Worm (Caenorhabditis elegans) whole organism, L4 larva: Measurements from ENCODE around the gene Y43C5B.3.

Experiments
- F10B5.3 ChIP-seq: sonication (generic microtip); optimal IDR thresholded peaks from 2 replicates; lab custom pipeline; 2016; ENCODE audit warnings: mild to moderate bottlenecking, missing genetic modification characterization, missing compliant biosample characterization
- T20F7.1 ChIP-seq: fragments of 200-800 bp; sonication (Bioruptor generic); optimal IDR thresholded peaks from 2 replicates; lab custom pipeline; 2018; ENCODE audit warnings: mild to moderate bottlenecking, missing genetic modification characterization, missing compliant biosample characterization
- Y5F2A.4 ChIP-seq: fragments of 200-800 bp; sonication (Bioruptor generic); optimal IDR thresholded peaks from 2 replicates; lab custom pipeline; 2018; ENCODE audit warnings: mild to moderate bottlenecking, missing genetic modification characterization, missing compliant biosample characterization
- ZK546.5 ChIP-seq, 2 experiments: sonication (generic microtip); optimal IDR thresholded peaks; 2 replicates each; lab custom pipeline; 2017; ENCODE audit warnings: missing biosample characterization in 2 of 2, missing genetic modification characterization in 2 of 2
- aha-1 ChIP-seq: fragments of 150-350 bp; peaks from one replicate; lab custom pipeline; 2014; ENCODE audit warnings: missing biosample characterization, missing genetic modification characterization
- aly-2 ChIP-seq: sonication (generic microtip); optimal IDR thresholded peaks from 2 replicates; lab custom pipeline; 2018; ENCODE audit warnings: missing biosample characterization, missing genetic modification characterization
- ceh-20 ChIP-seq: fragments of 200-800 bp; sonication (Bioruptor generic); IDR thresholded peaks from 2 replicates; pipeline ENCODE4 v1.3.6; 2022; ENCODE audit warnings: missing genetic modification reagents, missing genetic modification characterization, missing compliant biosample characterization
- ceh-32 ChIP-seq: sonication (generic microtip); optimal IDR thresholded peaks from 2 replicates; lab custom pipeline; 2016; ENCODE audit warnings: mild to moderate bottlenecking, missing genetic modification characterization, missing compliant biosample characterization; ENCODE audit not compliant: poor library complexity
- ceh-62 ChIP-seq: sonication (generic microtip); optimal IDR thresholded peaks from 2 replicates; lab custom pipeline; 2017; ENCODE audit warnings: missing biosample characterization, missing genetic modification characterization
- ces-1 ChIP-seq: fragments of 150-350 bp; sonication (generic microtip); optimal IDR thresholded peaks from 4 replicates; lab custom pipeline; 2014; ENCODE audit warnings: missing biosample characterization, missing genetic modification reagents, missing genetic modification characterization
- ctbp-1 ChIP-seq: fragments of 200-800 bp; sonication (Bioruptor generic); IDR thresholded peaks from 2 replicates; pipeline ENCODE4 v1.3.6; 2022; ENCODE audit warnings: missing genetic modification reagents, missing genetic modification characterization, missing compliant biosample characterization
- dmd-6 ChIP-seq: fragments of 200-800 bp; sonication (Bioruptor generic); IDR thresholded peaks from 2 replicates; pipeline ENCODE4 v1.3.6; 2022; ENCODE audit warnings: missing genetic modification reagents, missing genetic modification characterization, missing compliant biosample characterization
- dmd-8 ChIP-seq: fragments of 200-800 bp; sonication (Bioruptor generic); IDR thresholded peaks from 2 replicates; pipeline ENCODE4 v1.3.6; 2022; ENCODE audit warnings: missing genetic modification characterization, missing compliant biosample characterization
- dmd-9 ChIP-seq: fragments of 200-800 bp; sonication (Bioruptor generic); IDR thresholded peaks from 2 replicates; pipeline ENCODE4 v1.3.6; 2022; ENCODE audit warnings: missing genetic modification reagents, missing genetic modification characterization, missing compliant biosample characterization
- duxl-1 ChIP-seq: sonication (generic microtip); optimal IDR thresholded peaks from 2 replicates; lab custom pipeline; 2016; ENCODE audit warnings: mild to moderate bottlenecking, missing genetic modification characterization, moderate library complexity, missing compliant biosample characterization; ENCODE audit not compliant: poor library complexity
- dve-1 ChIP-seq: sonication (generic microtip); optimal IDR thresholded peaks from 2 replicates; lab custom pipeline; 2017; ENCODE audit warnings: antibody characterized with exemption, mild to moderate bottlenecking, missing genetic modification characterization, missing compliant biosample characterization; ENCODE audit not compliant: insufficient read depth
- fkh-10 ChIP-seq: fragments of 150-350 bp; optimal IDR thresholded peaks from 2 replicates; lab custom pipeline; 2014; ENCODE audit warnings: missing biosample characterization, missing genetic modification reagents, missing genetic modification characterization
- fos-1 ChIP-seq: fragments of 150-350 bp; optimal IDR thresholded peaks from 2 replicates; lab custom pipeline; 2014; ENCODE audit warnings: missing biosample characterization, missing genetic modification characterization
- gei-8 ChIP-seq: fragments of 200-800 bp; sonication (Bioruptor generic); optimal IDR thresholded peaks from 2 replicates; lab custom pipeline; 2018; ENCODE audit warnings: mild to moderate bottlenecking, missing genetic modification characterization, missing compliant biosample characterization
- hif-1 ChIP-seq, 2 experiments: sonication (generic microtip); optimal IDR thresholded peaks; 2 replicates each; lab custom pipeline; 2016 to 2017; ENCODE audit warnings: missing compliant biosample characterization in 2 of 2, missing genetic modification characterization in 2 of 2, missing genetic modification reagents in 2 of 2, missing genotype in 2 of 2, mild to moderate bottlenecking in 1 of 2
- hlh-11 ChIP-seq: fragments of 200-800 bp; sonication (Bioruptor generic); optimal IDR thresholded peaks from 2 replicates; lab custom pipeline; 2018; ENCODE audit warnings: mild to moderate bottlenecking, missing genetic modification characterization, missing compliant biosample characterization
- hmg-1.1 ChIP-seq: fragments of 200-800 bp; sonication (Bioruptor generic); IDR thresholded peaks from 2 replicates; pipeline ENCODE4 v1.3.6; 2022; ENCODE audit warnings: missing genetic modification reagents, missing genetic modification characterization, missing compliant biosample characterization
- jun-1 ChIP-seq: fragments of 150-350 bp; optimal IDR thresholded peaks from 2 replicates; lab custom pipeline; 2014; ENCODE audit warnings: missing biosample characterization, missing genetic modification reagents, missing genetic modification characterization
- lin-38 ChIP-seq: fragments of 200-800 bp; sonication (Bioruptor generic); IDR thresholded peaks from 2 replicates; pipeline ENCODE4 v1.3.6; 2022; ENCODE audit warnings: missing genetic modification reagents, missing genetic modification characterization, missing compliant biosample characterization
- mdt-29 ChIP-seq: fragments of 200-800 bp; sonication (Bioruptor generic); IDR thresholded peaks from 2 replicates; pipeline ENCODE4 v1.3.6; 2022; ENCODE audit warnings: missing genetic modification reagents, missing genetic modification characterization, missing compliant biosample characterization
- mes-2 ChIP-seq: sonication (generic microtip); optimal IDR thresholded peaks from 2 replicates; lab custom pipeline; 2016; ENCODE audit warnings: missing genotype, mild to moderate bottlenecking, missing genetic modification characterization, missing compliant biosample characterization; ENCODE audit not compliant: poor library complexity, severe bottlenecking
- mxl-2 ChIP-seq: fragments of 200-800 bp; sonication (Bioruptor generic); conservative IDR thresholded peaks from 2 replicates; pipeline ENCODE4 v1.3.6; 2022; ENCODE audit warnings: missing genetic modification reagents, missing genetic modification characterization, missing compliant biosample characterization
- mxl-3 ChIP-seq: fragments of 200-800 bp; sonication (Bioruptor generic); optimal IDR thresholded peaks from 2 replicates; lab custom pipeline; 2018; ENCODE audit warnings: mild to moderate bottlenecking, missing genetic modification characterization, missing compliant biosample characterization
- nhr-102 ChIP-seq: sonication (generic microtip); optimal IDR thresholded peaks from 2 replicates; lab custom pipeline; 2016; ENCODE audit warnings: mild to moderate bottlenecking, missing genetic modification characterization, moderate library complexity, missing compliant biosample characterization
- nhr-28 ChIP-seq: fragments of 150-350 bp; optimal IDR thresholded peaks from 2 replicates; lab custom pipeline; 2014; ENCODE audit warnings: missing biosample characterization, missing genetic modification characterization
- nhr-48 ChIP-seq: sonication (generic microtip); optimal IDR thresholded peaks from 2 replicates; lab custom pipeline; 2016; ENCODE audit warnings: mild to moderate bottlenecking, missing genetic modification characterization, missing compliant biosample characterization
- nhr-76 ChIP-seq: fragments of 150-350 bp; optimal IDR thresholded peaks from 2 replicates; lab custom pipeline; 2014; ENCODE audit warnings: missing biosample characterization, missing genetic modification characterization
- pha-4 ChIP-seq, 2 experiments: fragments of 150-350 bp in 1 of 2; fragments of 200-800 bp in 1 of 2; sonication (Bioruptor generic) in 1 of 2; IDR thresholded peaks in 1 of 2; optimal IDR thresholded peaks in 1 of 2; 2 replicates each; pipeline versions ENCODE4 v1.3.6 to Lab custom; 2014 to 2022; ENCODE audit warnings: missing genetic modification characterization in 2 of 2, missing genetic modification reagents in 2 of 2, missing biosample characterization in 1 of 2, missing compliant biosample characterization in 1 of 2
- spr-1 ChIP-seq: sonication (generic microtip); optimal IDR thresholded peaks from 2 replicates; lab custom pipeline; 2016; ENCODE audit warnings: mild to moderate bottlenecking, missing genetic modification characterization, missing compliant biosample characterization
- spr-3 ChIP-seq: fragments of 200-800 bp; sonication (Bioruptor generic); optimal IDR thresholded peaks from 2 replicates; lab custom pipeline; 2018; ENCODE audit warnings: mild to moderate bottlenecking, missing genetic modification characterization, missing compliant biosample characterization
- tag-97 ChIP-seq: fragments of 200-800 bp; sonication (Bioruptor generic); IDR thresholded peaks from 2 replicates; pipeline ENCODE4 v1.3.6; 2022; ENCODE audit warnings: missing genetic modification characterization, missing compliant biosample characterization
- unc-62 ChIP-seq, 3 experiments: fragments of 150-350 bp in 1 of 3; sonication (generic microtip); optimal IDR thresholded peaks in 2 of 3; peaks in 1 of 3; 1 replicate in 1 of 3; 2 replicates in 2 of 3; lab custom pipeline; 2014 to 2017; ENCODE audit warnings: missing biosample characterization in 3 of 3, missing genetic modification characterization in 3 of 3, missing genetic modification reagents in 3 of 3, missing genotype in 1 of 3
- zfp-3 ChIP-seq: fragments of 200-800 bp; sonication (Bioruptor generic); conservative IDR thresholded peaks from 2 replicates; pipeline ENCODE4 v1.3.6; 2022; ENCODE audit warnings: missing genetic modification reagents, missing genetic modification characterization, missing compliant biosample characterization

The Y43C5B.3 gene

DNA sequence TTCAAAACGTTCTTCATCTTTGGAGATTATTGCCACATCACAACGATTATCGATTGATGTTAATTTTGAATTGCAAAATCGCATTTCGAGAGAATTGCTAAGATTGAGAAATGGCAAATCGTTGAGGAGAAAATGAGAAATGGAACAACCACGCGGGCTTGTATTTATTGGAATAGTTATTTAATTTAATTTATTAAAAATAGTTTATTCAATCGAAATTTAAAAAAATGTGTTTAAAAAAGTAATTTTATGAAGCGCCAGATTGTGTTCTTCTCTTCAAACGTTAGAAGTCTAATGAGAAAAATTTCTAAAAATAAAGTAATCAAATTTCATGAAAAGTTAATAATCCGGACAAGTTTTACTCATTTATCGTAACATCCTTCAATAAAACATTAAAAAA, 41.4 kb downstream of the Y43C5B.3 start, which contains the start of gene spe-26:
Gene spe-26, minus strand, starts transcription at position 101 of the 400 bp plus-strand sequence.
- TF ChIP-seq mxl-3 (no peak), unc-62 (GFP tag; optimal IDR thresholded peaks at IDR 0.05 in 1 of 2; lab: Kevin White, UChicago) (peak in 1 of 2 experiments; percentile 24), unc-62 (tag; optimal IDR thresholded peaks at IDR 0.05; lab: Kevin White, UChicago) (no peak)
- TF ChIP-seq, all 104 proteins: peak for 1

DNA sequence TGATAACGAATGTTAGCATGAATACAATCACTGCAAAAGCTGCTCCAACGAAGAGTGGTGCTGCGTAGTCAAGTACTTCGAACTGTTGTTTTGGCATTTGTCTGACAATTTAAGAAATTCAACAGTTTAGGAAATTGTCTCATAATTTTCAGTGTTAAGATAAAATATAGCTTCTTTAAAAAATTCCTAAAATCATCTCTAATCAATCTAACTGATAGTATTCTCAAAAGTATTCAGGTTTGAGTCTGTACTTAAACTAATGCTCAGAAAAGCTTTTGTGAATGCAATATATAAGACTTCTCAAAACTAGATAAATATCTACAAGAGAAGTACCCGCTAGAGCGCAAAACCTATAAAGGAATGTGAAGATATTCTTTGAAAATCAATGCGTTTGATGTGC, 44.5 kb downstream of the Y43C5B.3 start, which contains the start of gene R10H10.4:
Gene R10H10.4, minus strand, starts transcription at position 101 of the 400 bp plus-strand sequence.
- TF ChIP-seq fkh-10 (GFP tag; lab: Kevin White, UChicago) (no peak), nhr-102 (tag; lab: Kevin White, UChicago) (no peak), dmd-6 (GFP tag; lab: Robert Waterston, UW) (no peak), nhr-28 (tag; lab: Kevin White, UChicago) (no peak), zfp-3 (GFP tag; lab: Robert Waterston, UW) (no peak), lin-38 (GFP tag; lab: Robert Waterston, UW) (no peak), nhr-76 (tag; lab: Kevin White, UChicago) (no peak), dmd-8 (GFP tag; lab: Robert Waterston, UW) (no peak), jun-1 (tag; lab: Kevin White, UChicago) (no peak), mxl-2 (GFP tag; lab: Robert Waterston, UW) (no peak), spr-1 (no peak), ZK546.5 (tag; optimal IDR thresholded peaks at IDR 0.05; lab: Kevin White, UChicago) (no peak), Y5F2A.4 (no peak), ceh-20 (GFP tag; lab: Robert Waterston, UW) (no peak), duxl-1 (tag; lab: Kevin White, UChicago) (no peak), mdt-29 (GFP tag; lab: Robert Waterston, UW) (no peak), T20F7.1 (no peak)

ce11 chrIV:10396827-10397226, 46.4 kb downstream of the Y43C5B.3 start:
- TF ChIP-seq ces-1 (GFP tag; lab: Kevin White, UChicago) (peak; percentile 38), nhr-48 (tag; lab: Kevin White, UChicago) (no peak), fkh-10 (GFP tag; lab: Kevin White, UChicago) (peak; percentile 10)

- TF ChIP-seq tag-97 (GFP tag; lab: Robert Waterston, UW), result no peak
- peak; percentile 95 for TF ChIP-seq aha-1 (tag; lab: Kevin White, UChicago)
- TF ChIP-seq hmg-1.1 (GFP tag; lab: Robert Waterston, UW), result 0 out of 2 replicates have a peak, but pooled peaks have one; percentile 7
- no peak for TF ChIP-seq hif-1 (tag; optimal IDR thresholded peaks at IDR 0.05; lab: Kevin White, UChicago)
- TF ChIP-seq ces-1 (GFP tag; lab: Kevin White, UChicago), result peak; percentile 28
- no peak for TF ChIP-seq fos-1 (tag; lab: Kevin White, UChicago)
- TF ChIP-seq mxl-3, result no peak
- TF ChIP-seq ctbp-1, result 0 out of 2 replicates have a peak, but pooled peaks have one; percentile 22
- no peak for TF ChIP-seq ceh-32
Measured at ce11 chrIV:10398244-10398643, 47.9 kb downstream of the Y43C5B.3 start.

- TF ChIP-seq fkh-10 (GFP tag; lab: Kevin White, UChicago), result peak; percentile 81
- no peak for TF ChIP-seq dmd-9 (GFP tag; lab: Robert Waterston, UW)
- TF ChIP-seq ZK546.5 (tag; optimal IDR thresholded peaks at IDR 0.05; lab: Kevin White, UChicago), result no peak
- no peak for TF ChIP-seq ceh-62 (tag; lab: Kevin White, UChicago)
- no peak for TF ChIP-seq spr-3
- TF ChIP-seq ces-1 (GFP tag; lab: Kevin White, UChicago), result no peak
- TF ChIP-seq hmg-1.1 (GFP tag; lab: Robert Waterston, UW), result peak; percentile 72
- TF ChIP-seq mes-2, result no peak
- no peak for TF ChIP-seq hlh-11
- TF ChIP-seq dve-1 (tag; lab: Kevin White, UChicago), result no peak
- TF ChIP-seq F10B5.3 (tag; lab: Kevin White, UChicago), result no peak
- TF ChIP-seq dmd-6 (GFP tag; lab: Robert Waterston, UW), result peak; percentile 24; the same call in 1 of the 2 replicates
- TF ChIP-seq aly-2, result no peak
- peak; percentile 33 for TF ChIP-seq nhr-48 (tag; lab: Kevin White, UChicago)
- TF ChIP-seq ceh-20 (GFP tag; lab: Robert Waterston, UW), result no peak
- no peak for TF ChIP-seq pha-4 (GFP tag; IDR thresholded peaks at IDR 0.05; lab: Robert Waterston, UW)
- TF ChIP-seq pha-4 (tag; optimal IDR thresholded peaks at IDR 0.05; lab: Kevin White, UChicago), result no peak
- peak; percentile 65 for TF ChIP-seq gei-8 (GFP tag; lab: Kevin White, UChicago)
- peak in 1 of 2 experiments; percentile 99 for TF ChIP-seq unc-62 (GFP tag; optimal IDR thresholded peaks at IDR 0.05 in 1 of 2; lab: Kevin White, UChicago)
- TF ChIP-seq unc-62 (tag; optimal IDR thresholded peaks at IDR 0.05; lab: Kevin White, UChicago), result no peak
Measured at ce11 chrIV:10403193-10404058, 53.0 kb downstream of the Y43C5B.3 start, which contains the start of gene gpa-7. TSS of gene gpa-7 (plus strand) at chrIV:10404008.
